Fruit fly (Drosophila melanogaster) whole organism, embryonic: ENCODE data around the gene CG43322.

Source experiments
- Adf1 ChIP-seq: fragments of 200-800 bp; sonication (Bioruptor generic); IDR thresholded peaks from 2 replicates; pipeline ENCODE4 v1.3.6; 2022; ENCODE audit warnings: missing biosample characterization, missing genetic modification characterization
- Bgb ChIP-seq: fragments of 200-800 bp; sonication (Bioruptor generic); IDR thresholded peaks from 2 replicates; pipeline ENCODE4 v1.3.6; 2022; ENCODE audit warnings: missing biosample characterization, missing genetic modification characterization; ENCODE audit not compliant: partially characterized antibody
- CG12155 ChIP-seq: fragments of 200-800 bp; sonication (Bioruptor generic); optimal IDR thresholded peaks from 3 replicates; lab custom pipeline; 2016; ENCODE audit warnings: missing biosample characterization, missing genetic modification characterization
- CG13424 ChIP-seq: fragments of 200-800 bp; sonication (Bioruptor generic); optimal IDR thresholded peaks from 2 replicates; lab custom pipeline; 2019; ENCODE audit warnings: missing biosample characterization, mild to moderate bottlenecking, missing genetic modification characterization, moderate library complexity
- CG17802 ChIP-seq: fragments of 200-800 bp; sonication (Bioruptor generic); optimal IDR thresholded peaks from 2 replicates; lab custom pipeline; 2018; ENCODE audit warnings: missing biosample characterization, mild to moderate bottlenecking, missing genetic modification characterization, moderate library complexity
- CG17829 ChIP-seq: fragments of 200-800 bp; optimal IDR thresholded peaks from 2 replicates; lab custom pipeline; 2019; ENCODE audit warnings: missing biosample characterization, mild to moderate bottlenecking, missing genetic modification characterization, moderate library complexity
- CG2120 ChIP-seq: fragments of 200-800 bp; sonication (Bioruptor generic); optimal IDR thresholded peaks from 3 replicates; lab custom pipeline; 2016; ENCODE audit warnings: missing biosample characterization, missing genetic modification characterization
- CG31365 ChIP-seq: fragments of 200-800 bp; sonication (Bioruptor generic); optimal IDR thresholded peaks from 2 replicates; lab custom pipeline; 2018; ENCODE audit warnings: missing biosample characterization, mild to moderate bottlenecking, missing genetic modification characterization
- CG6654 ChIP-seq: fragments of 200-800 bp; sonication (Bioruptor generic); optimal IDR thresholded peaks from 2 replicates; lab custom pipeline; 2017; ENCODE audit warnings: missing biosample characterization, mild to moderate bottlenecking, missing genetic modification characterization
- CG9932 ChIP-seq: fragments of 200-800 bp; sonication (Bioruptor generic); IDR thresholded peaks from 2 replicates; pipeline ENCODE4 v1.3.6; 2022; ENCODE audit warnings: missing biosample characterization, missing genetic modification characterization
- CTCF ChIP-seq: fragments of 200-800 bp; sonication (Bioruptor generic); optimal IDR thresholded peaks from 2 replicates; lab custom pipeline; 2017; ENCODE audit warnings: missing biosample characterization, mild to moderate bottlenecking, missing genetic modification characterization, moderate library complexity
- D ChIP-seq, 2 experiments: fragments of 200-800 bp in 1 of 2; fragments of >200 bp in 1 of 2; sonication (Bioruptor generic) in 1 of 2; optimal IDR thresholded peaks; 2 replicates in 1 of 2; 3 replicates in 1 of 2; lab custom pipeline; 2017; ENCODE audit warnings: mild to moderate bottlenecking in 1 of 2, missing biosample characterization in 1 of 2, missing genetic modification characterization in 1 of 2, missing genetic modification reagents in 1 of 2
- Dbx ChIP-seq: fragments of 200-800 bp; sonication (Bioruptor generic); IDR thresholded peaks from 3 replicates; pipeline ENCODE4 v1.3.6; 2022; ENCODE audit warnings: missing biosample characterization, missing genetic modification characterization
- Dp ChIP-seq: fragments of 200-800 bp; sonication (Bioruptor generic); optimal IDR thresholded peaks from 2 replicates; lab custom pipeline; 2018; ENCODE audit warnings: missing biosample characterization, mild to moderate bottlenecking, missing genetic modification characterization, moderate library complexity
- E2f2 ChIP-seq: fragments of 200-800 bp; sonication (Bioruptor generic); IDR thresholded peaks from 2 replicates; pipeline ENCODE4 v1.3.6; 2022; ENCODE audit warnings: missing biosample characterization, missing genetic modification characterization
- Ets97D ChIP-seq: fragments of 200-800 bp; sonication (Bioruptor generic); optimal IDR thresholded peaks from 3 replicates; lab custom pipeline; 2016; ENCODE audit warnings: missing biosample characterization, missing genetic modification characterization
- Med ChIP-seq: fragments of 200-800 bp; sonication (Bioruptor generic); peaks from one replicate; lab custom pipeline; 2016; ENCODE audit warnings: missing biosample characterization, missing genetic modification characterization, mild to moderate bottlenecking, inconsistent platforms, moderate library complexity
- Myb ChIP-seq: fragments of 200-800 bp; sonication (Bioruptor generic); optimal IDR thresholded peaks from 2 replicates; lab custom pipeline; 2016; ENCODE audit warnings: missing biosample characterization, missing genetic modification characterization
- PHDP ChIP-seq: fragments of 200-800 bp; sonication (Bioruptor generic); optimal IDR thresholded peaks from 3 replicates; lab custom pipeline; 2018; ENCODE audit warnings: missing biosample characterization, mild to moderate bottlenecking, missing genetic modification characterization, moderate library complexity
- Xbp1 ChIP-seq: fragments of 200-800 bp; sonication (Bioruptor generic); optimal IDR thresholded peaks from 3 replicates; lab custom pipeline; 2016; ENCODE audit warnings: missing biosample characterization, mild to moderate bottlenecking, missing genetic modification characterization
- ac ChIP-seq: fragments of 200-800 bp; sonication (Bioruptor generic); optimal IDR thresholded peaks from 3 replicates; lab custom pipeline; 2017; ENCODE audit warnings: missing biosample characterization, mild to moderate bottlenecking, missing genetic modification characterization
- amos ChIP-seq: fragments of 200-800 bp; sonication (Bioruptor generic); IDR thresholded peaks from 2 replicates; pipeline ENCODE4 v1.3.6; 2022; ENCODE audit warnings: missing biosample characterization, missing genetic modification characterization; ENCODE audit not compliant: partially characterized antibody
- bbx ChIP-seq: fragments of 200-800 bp; sonication (Bioruptor generic); IDR thresholded peaks from 2 replicates; pipeline ENCODE4 v1.3.6; 2022; ENCODE audit warnings: missing biosample characterization, missing genetic modification characterization; ENCODE audit not compliant: partially characterized antibody
- chinmo ChIP-seq: fragments of 200-800 bp; sonication (Bioruptor generic); IDR thresholded peaks from 4 replicates; pipeline ENCODE4 v1.3.6; 2022; ENCODE audit warnings: missing biosample characterization, missing genetic modification characterization; ENCODE audit not compliant: partially characterized antibody
- dm ChIP-seq: fragments of 200-800 bp; sonication (Bioruptor generic); optimal IDR thresholded peaks from 3 replicates; lab custom pipeline; 2016; ENCODE audit warnings: missing biosample characterization, missing genetic modification characterization
- ems ChIP-seq: fragments of 200-800 bp; sonication (Bioruptor generic); optimal IDR thresholded peaks from 3 replicates; lab custom pipeline; 2016; ENCODE audit warnings: missing biosample characterization, missing genetic modification characterization
- gcm ChIP-seq: fragments of 200-800 bp; sonication (Bioruptor generic); optimal IDR thresholded peaks from 2 replicates; lab custom pipeline; 2019; ENCODE audit warnings: missing biosample characterization, mild to moderate bottlenecking, missing genetic modification characterization, moderate library complexity
- insv ChIP-seq, 2 experiments: fragments of 200-800 bp; sonication (Bioruptor generic); optimal IDR thresholded peaks; 3 replicates each; lab custom pipeline; 2016 to 2018; ENCODE audit warnings: missing biosample characterization in 2 of 2, missing genetic modification characterization in 2 of 2
- jigr1 ChIP-seq: fragments of 200-800 bp; sonication (Bioruptor generic); IDR thresholded peaks from 3 replicates; pipeline ENCODE4 v1.3.6; 2022; ENCODE audit warnings: missing biosample characterization, missing genetic modification characterization
- nom ChIP-seq: fragments of 200-800 bp; sonication (Bioruptor generic); optimal IDR thresholded peaks from 2 replicates; lab custom pipeline; 2017; ENCODE audit warnings: missing biosample characterization, missing genetic modification characterization, mild to moderate bottlenecking, moderate library complexity, missing genetic modification reagents
- otp ChIP-seq: fragments of 200-800 bp; sonication (Bioruptor generic); IDR thresholded peaks from 3 replicates; pipeline ENCODE4, ENCODE4 v1.3.6; 2022; ENCODE audit warnings: missing biosample characterization, missing genetic modification characterization
- rib ChIP-seq: fragments of 200-800 bp; sonication (Bioruptor generic); IDR thresholded peaks from 2 replicates; pipeline ENCODE4 v1.3.6; 2022; ENCODE audit warnings: missing biosample characterization, missing genetic modification characterization
- z ChIP-seq: fragments of 200-800 bp; sonication (Bioruptor generic); IDR thresholded peaks from 3 replicates; pipeline ENCODE4 v1.3.6; 2022; ENCODE audit warnings: missing biosample characterization, missing genetic modification characterization
- zf30C ChIP-seq: fragments of 200-800 bp; sonication (Bioruptor generic); optimal IDR thresholded peaks from 3 replicates; lab custom pipeline; 2018; ENCODE audit warnings: missing biosample characterization, mild to moderate bottlenecking, missing genetic modification characterization

CG43322 gene

dm6 chr2L:7026988-7027908, 14.1 kb downstream of the CG43322 start, which contains the start of the genes CG31908 and MME1 (continued):
- TF ChIP-seq Ets97D (GFP tag; lab: Kevin White, UChicago) (peak; percentile 71), CG2120 (GFP tag; lab: Kevin White, UChicago) (peak; percentile 61), ac (GFP tag; lab: Kevin White, UChicago) (no peak), Dbx (GFP tag; lab: Robert Waterston, UW) (0 out of 3 replicates have a peak, but pooled peaks have one; percentile 38), CG17829 (peak; percentile 29), CG12155 (GFP tag; lab: Kevin White, UChicago) (peak; percentile 21), zf30C (GFP tag; lab: Kevin White, UChicago) (no peak), CG17802 (tag; lab: Kevin White, UChicago) (no peak), Xbp1 (GFP tag; lab: Kevin White, UChicago) (peak; percentile 36)

DNA sequence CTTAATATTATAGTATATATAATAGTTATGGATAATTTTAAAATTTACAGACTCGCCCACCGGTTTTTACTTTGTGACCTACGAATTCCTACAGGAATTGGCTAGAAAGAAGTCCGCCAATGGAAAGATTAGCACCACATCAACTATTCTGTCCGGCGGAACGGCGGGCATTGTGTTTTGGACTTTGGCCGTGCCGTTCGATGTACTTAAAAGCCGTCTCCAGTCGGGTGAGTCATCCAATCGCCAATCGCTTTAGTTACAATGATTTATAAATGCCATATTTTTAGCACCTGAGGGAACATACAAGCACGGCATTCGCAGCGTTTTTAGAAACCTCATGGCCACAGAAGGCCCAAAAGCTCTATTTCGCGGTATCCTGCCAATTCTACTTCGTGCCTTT, 15.2 kb downstream of the CG43322 start:
- TF ChIP-seq CG6654 (GFP tag; lab: Kevin White, UChicago) (no peak), Med (GFP tag; lab: Kevin White, UChicago) (peak; percentile 12), nom (GFP tag; lab: Kevin White, UChicago) (peak; percentile 65)
- TF ChIP-seq, all 482 proteins: peak for 2

dm6 chr2L:7028990-7029389, 15.8 kb downstream of the CG43322 start:
- TF ChIP-seq CG13424 (tag; lab: Kevin White, UChicago) (no peak), amos (GFP tag; lab: Robert Waterston, UW) (peak; percentile 36; the same call in 1 of the 2 replicates), Adf1 (GFP tag; lab: Robert Waterston, UW) (no peak), bbx (GFP tag; lab: Robert Waterston, UW) (peak; percentile 42; the same call in 1 of the 2 replicates), D (optimal IDR thresholded peaks at IDR 0.05; lab: Kevin White, UChicago) (no peak), D (GFP tag; optimal IDR thresholded peaks at IDR 0.05; lab: Kevin White, UChicago) (no peak), gcm (GFP tag; lab: Kevin White, UChicago) (no peak), otp (GFP tag; lab: Robert Waterston, UW) (no peak), Dp (GFP tag; lab: Kevin White, UChicago) (peak; percentile 11), E2f2 (GFP tag; lab: Robert Waterston, UW) (0 out of 2 replicates have a peak, but pooled peaks have one; percentile 10), chinmo (GFP tag; lab: Robert Waterston, UW) (peak; percentile 52; the same call in 1 of the 4 replicates), insv (GFP tag; optimal IDR thresholded peaks at IDR 0.05; lab: Kevin White, UChicago) (peak in 1 of 2 experiments; percentile 46), CG31365 (tag; lab: Kevin White, UChicago) (peak; percentile 4), rib (GFP tag; lab: Robert Waterston, UW) (no peak), jigr1 (no peak), z (GFP tag; lab: Robert Waterston, UW) (no peak), dm (no peak), Bgb (GFP tag; lab: Robert Waterston, UW) (peak; percentile 55), CG9932 (GFP tag; lab: Robert Waterston, UW) (no peak), PHDP (tag; lab: Kevin White, UChicago) (no peak), Myb (GFP tag; lab: Kevin White, UChicago) (peak; percentile 15), ems (GFP tag; lab: Kevin White, UChicago) (no peak), CTCF (GFP tag; lab: Kevin White, UChicago) (peak; percentile 74)
